Fruit fly (Drosophila melanogaster) whole organism, embryonic: Measurements from ENCODE around the gene Ptp4E.

Experiments
- Blimp-1 ChIP-seq: fragments of 200-800 bp; sonication (Bioruptor generic); optimal IDR thresholded peaks from 3 replicates; lab custom pipeline; 2018; ENCODE audit warnings: missing biosample characterization, missing genetic modification characterization, mild to moderate bottlenecking, moderate library complexity, missing genetic modification reagents
- CG12104 ChIP-seq: fragments of 200-800 bp; sonication (Bioruptor generic); optimal IDR thresholded peaks from 3 replicates; lab custom pipeline; 2016; ENCODE audit warnings: missing biosample characterization, missing genetic modification characterization
- CG13123 ChIP-seq: fragments of 200-800 bp; sonication (Bioruptor generic); optimal IDR thresholded peaks from 2 replicates; lab custom pipeline; 2016; ENCODE audit warnings: missing biosample characterization, missing genetic modification characterization
- CG13296 ChIP-seq: fragments of 200-800 bp; sonication (Bioruptor generic); optimal IDR thresholded peaks from 3 replicates; lab custom pipeline; 2018; ENCODE audit warnings: missing biosample characterization, mild to moderate bottlenecking, missing genetic modification characterization
- CG13894 ChIP-seq: fragments of 200-800 bp; sonication (Bioruptor generic); optimal IDR thresholded peaks from 3 replicates; lab custom pipeline; 2018; ENCODE audit warnings: missing biosample characterization, mild to moderate bottlenecking, missing genetic modification characterization, moderate library complexity
- CG15601 ChIP-seq: fragments of 200-800 bp; sonication (Bioruptor generic); optimal IDR thresholded peaks from 3 replicates; lab custom pipeline; 2019; ENCODE audit warnings: missing biosample characterization, mild to moderate bottlenecking, missing genetic modification characterization, moderate library complexity
- CG1602 ChIP-seq: fragments of 200-800 bp; sonication (Bioruptor generic); optimal IDR thresholded peaks from 3 replicates; lab custom pipeline; 2016; ENCODE audit warnings: missing biosample characterization, missing genetic modification characterization
- CG30403 ChIP-seq: fragments of 200-800 bp; sonication (Bioruptor generic); optimal IDR thresholded peaks from 3 replicates; lab custom pipeline; 2016; ENCODE audit warnings: missing biosample characterization, missing genetic modification characterization
- CG33213 ChIP-seq: fragments of 200-800 bp; sonication (Bioruptor generic); optimal IDR thresholded peaks from 3 replicates; lab custom pipeline; 2016; ENCODE audit warnings: missing biosample characterization, missing genetic modification characterization
- CG3726 ChIP-seq: fragments of 200-800 bp; sonication (Bioruptor generic); IDR thresholded peaks from 3 replicates; pipeline ENCODE4, ENCODE4 v1.3.6; 2022; ENCODE audit warnings: missing biosample characterization, missing genetic modification characterization
- CG4328 ChIP-seq: fragments of 200-800 bp; sonication (Bioruptor generic); optimal IDR thresholded peaks from 3 replicates; lab custom pipeline; 2017; ENCODE audit warnings: missing biosample characterization, missing genetic modification reagents, missing genetic modification characterization
- CG4707 ChIP-seq: fragments of 200-800 bp; sonication (Bioruptor generic); optimal IDR thresholded peaks from 2 replicates; lab custom pipeline; 2018; ENCODE audit warnings: missing biosample characterization, mild to moderate bottlenecking, missing genetic modification characterization, moderate library complexity
- CG7928 ChIP-seq: fragments of 200-800 bp; sonication (Bioruptor generic); optimal IDR thresholded peaks from 2 replicates; lab custom pipeline; 2017; ENCODE audit warnings: missing biosample characterization, mild to moderate bottlenecking, missing genetic modification characterization
- CG9727 ChIP-seq: fragments of 200-800 bp; sonication (Bioruptor generic); optimal IDR thresholded peaks from 3 replicates; lab custom pipeline; 2017; ENCODE audit warnings: missing biosample characterization, mild to moderate bottlenecking, missing genetic modification characterization
- CG9817 ChIP-seq: fragments of 200-800 bp; sonication (Bioruptor generic); optimal IDR thresholded peaks from 2 replicates; lab custom pipeline; 2018; ENCODE audit warnings: missing biosample characterization, mild to moderate bottlenecking, missing genetic modification characterization, moderate library complexity
- Camta ChIP-seq: fragments of 200-800 bp; sonication (Bioruptor generic); optimal IDR thresholded peaks from 2 replicates; lab custom pipeline; 2016; ENCODE audit warnings: missing biosample characterization, missing genetic modification characterization
- Doc3 ChIP-seq: fragments of 200-800 bp; sonication (Bioruptor generic); IDR thresholded peaks from 3 replicates; pipeline ENCODE4 v1.3.6; 2022; ENCODE audit warnings: missing biosample characterization, missing genetic modification characterization; ENCODE audit not compliant: partially characterized antibody
- Gug ChIP-seq: fragments of 200-800 bp; sonication (Bioruptor generic); IDR thresholded peaks from 4 replicates; pipeline ENCODE4 v1.3.6; 2022; ENCODE audit warnings: missing biosample characterization, missing genetic modification characterization
- H2.0 ChIP-seq: fragments of 200-800 bp; sonication (Bioruptor generic); IDR thresholded peaks from 2 replicates; pipeline ENCODE4 v1.3.6; 2022; ENCODE audit warnings: missing biosample characterization, missing genetic modification characterization
- HLHmδ ChIP-seq: fragments of 200-800 bp; sonication (Bioruptor generic); optimal IDR thresholded peaks from 2 replicates; lab custom pipeline; 2018; ENCODE audit warnings: missing biosample characterization, mild to moderate bottlenecking, missing genetic modification characterization, moderate library complexity
- Hand ChIP-seq: fragments of 200-800 bp; sonication (Bioruptor generic); optimal IDR thresholded peaks from 2 replicates; lab custom pipeline; 2017; ENCODE audit warnings: mild to moderate bottlenecking, missing biosample characterization, missing genetic modification reagents, missing genetic modification characterization
- Hey ChIP-seq: fragments of 200-800 bp; sonication (Bioruptor generic); optimal IDR thresholded peaks from 3 replicates; lab custom pipeline; 2018; ENCODE audit warnings: missing biosample characterization, mild to moderate bottlenecking, missing genetic modification characterization
- Lhr ChIP-seq: fragments of 200-800 bp; sonication (Bioruptor generic); optimal IDR thresholded peaks from 3 replicates; lab custom pipeline; 2017; ENCODE audit warnings: mild to moderate bottlenecking, missing biosample characterization, missing genetic modification reagents, missing genetic modification characterization
- NK7.1 ChIP-seq: fragments of 200-800 bp; sonication (Bioruptor generic); optimal IDR thresholded peaks from 3 replicates; lab custom pipeline; 2016; ENCODE audit warnings: missing biosample characterization, missing genetic modification characterization
- Ravus ChIP-seq: fragments of 200-800 bp; sonication (Bioruptor generic); IDR thresholded peaks from 2 replicates; pipeline ENCODE4 v1.3.6; 2022; ENCODE audit warnings: missing biosample characterization, missing genetic modification characterization
- Sox100B ChIP-seq: fragments of 200-800 bp; sonication (Bioruptor generic); optimal IDR thresholded peaks from 3 replicates; lab custom pipeline; 2018; ENCODE audit warnings: missing biosample characterization, mild to moderate bottlenecking, missing genetic modification characterization
- Stat92E ChIP-seq, 3 experiments: fragments of >200 bp in 2 of 3; fragments of 200-800 bp in 1 of 3; sonication (Bioruptor generic) in 1 of 3; optimal IDR thresholded peaks; 2 replicates each; lab custom pipeline; 2017 to 2019; ENCODE audit warnings: missing biosample characterization in 3 of 3, missing genetic modification characterization in 3 of 3, mild to moderate bottlenecking in 1 of 3, moderate library complexity in 1 of 3
- ab ChIP-seq: fragments of 200-800 bp; sonication (Bioruptor generic); optimal IDR thresholded peaks from 2 replicates; lab custom pipeline; 2016; ENCODE audit warnings: missing biosample characterization, missing genetic modification characterization
- abd-A ChIP-seq: fragments of 200-800 bp; sonication (Bioruptor generic); optimal IDR thresholded peaks from 3 replicates; lab custom pipeline; 2019; ENCODE audit warnings: missing biosample characterization, mild to moderate bottlenecking, missing genetic modification characterization, moderate library complexity
- aop ChIP-seq: fragments of 200-800 bp; sonication (Bioruptor generic); IDR thresholded peaks from 2 replicates; pipeline ENCODE4 v1.3.6; 2022; ENCODE audit warnings: missing biosample characterization, missing genetic modification characterization
- bcd ChIP-seq: fragments of 200-800 bp; sonication (Bioruptor generic); optimal IDR thresholded peaks from 2 replicates; lab custom pipeline; 2017; ENCODE audit warnings: missing biosample characterization, mild to moderate bottlenecking, missing genetic modification characterization
- bsh ChIP-seq, 2 experiments: fragments of 200-800 bp; sonication (Bioruptor generic); optimal IDR thresholded peaks; 2 replicates each; lab custom pipeline; 2017 to 2018; ENCODE audit warnings: mild to moderate bottlenecking in 2 of 2, missing biosample characterization in 2 of 2, missing genetic modification characterization in 2 of 2, moderate library complexity in 1 of 2
- cato ChIP-seq: fragments of 200-800 bp; sonication (Bioruptor generic); optimal IDR thresholded peaks from 2 replicates; lab custom pipeline; 2016; ENCODE audit warnings: missing biosample characterization, missing genetic modification characterization, borderline replicate concordance
- cg ChIP-seq: fragments of 200-800 bp; sonication (Bioruptor generic); optimal IDR thresholded peaks from 3 replicates; lab custom pipeline; 2019; ENCODE audit warnings: missing biosample characterization, mild to moderate bottlenecking, missing genetic modification characterization, moderate library complexity
- ci ChIP-seq: fragments of 200-800 bp; sonication (Bioruptor generic); IDR thresholded peaks from 3 replicates; pipeline ENCODE4 v1.3.6; 2022; ENCODE audit warnings: missing biosample characterization, missing genetic modification characterization
- crp ChIP-seq, 2 experiments: fragments of 200-800 bp; sonication (Bioruptor generic); optimal IDR thresholded peaks; 2 replicates in 1 of 2; 3 replicates in 1 of 2; lab custom pipeline; 2017; ENCODE audit warnings: missing biosample characterization in 2 of 2, missing genetic modification characterization in 2 of 2, mild to moderate bottlenecking in 1 of 2, moderate library complexity in 1 of 2
- dmrt11E ChIP-seq: fragments of 200-800 bp; sonication (Bioruptor generic); optimal IDR thresholded peaks from 3 replicates; lab custom pipeline; 2018; ENCODE audit warnings: missing biosample characterization, mild to moderate bottlenecking, missing genetic modification characterization, moderate library complexity
- ems ChIP-seq: fragments of 200-800 bp; sonication (Bioruptor generic); optimal IDR thresholded peaks from 3 replicates; lab custom pipeline; 2016; ENCODE audit warnings: missing biosample characterization, missing genetic modification characterization
- ewg ChIP-seq: fragments of 200-800 bp; sonication (Bioruptor generic); optimal IDR thresholded peaks from 3 replicates; lab custom pipeline; 2017; ENCODE audit warnings: mild to moderate bottlenecking, missing biosample characterization, missing genetic modification reagents, missing genetic modification characterization
- exex ChIP-seq: fragments of 200-800 bp; sonication (Bioruptor generic); optimal IDR thresholded peaks from 4 replicates; lab custom pipeline; 2018; ENCODE audit warnings: missing biosample characterization, mild to moderate bottlenecking, missing genetic modification characterization, moderate library complexity
- fd96Cb ChIP-seq: fragments of 200-800 bp; sonication (Bioruptor generic); optimal IDR thresholded peaks from 2 replicates; lab custom pipeline; 2018; ENCODE audit warnings: missing biosample characterization, mild to moderate bottlenecking, missing genetic modification characterization, moderate library complexity
- gce ChIP-seq: fragments of 200-800 bp; sonication (Bioruptor generic); IDR thresholded peaks from 3 replicates; pipeline ENCODE4 v1.3.6; 2022; ENCODE audit warnings: missing biosample characterization, missing genetic modification characterization
- gcm ChIP-seq: fragments of 200-800 bp; sonication (Bioruptor generic); optimal IDR thresholded peaks from 2 replicates; lab custom pipeline; 2019; ENCODE audit warnings: missing biosample characterization, mild to moderate bottlenecking, missing genetic modification characterization, moderate library complexity
- gro ChIP-seq: fragments of 200-800 bp; sonication (Bioruptor generic); optimal IDR thresholded peaks from 2 replicates; lab custom pipeline; 2016; ENCODE audit warnings: missing biosample characterization, missing genetic modification characterization
- kay ChIP-seq: fragments of 200-800 bp; sonication (Bioruptor generic); optimal IDR thresholded peaks from 2 replicates; lab custom pipeline; 2016; ENCODE audit warnings: missing biosample characterization, missing genetic modification characterization
- klu ChIP-seq: fragments of 200-800 bp; sonication (Bioruptor generic); IDR thresholded peaks from 2 replicates; pipeline ENCODE4 v1.3.6; 2022; ENCODE audit warnings: missing biosample characterization, missing genetic modification characterization
- nerfin-1 ChIP-seq: fragments of 200-800 bp; sonication (Bioruptor generic); optimal IDR thresholded peaks from 3 replicates; lab custom pipeline; 2019; ENCODE audit warnings: missing biosample characterization, mild to moderate bottlenecking, missing genetic modification characterization, moderate library complexity
- nmo ChIP-seq: fragments of 200-800 bp; sonication (Bioruptor generic); optimal IDR thresholded peaks from 2 replicates; lab custom pipeline; 2018; ENCODE audit warnings: missing biosample characterization, mild to moderate bottlenecking, missing genetic modification characterization, moderate library complexity
- pros ChIP-seq: fragments of 200-800 bp; sonication (Bioruptor generic); optimal IDR thresholded peaks from 3 replicates; lab custom pipeline; 2019; ENCODE audit warnings: missing biosample characterization, mild to moderate bottlenecking, missing genetic modification characterization, moderate library complexity
- psq ChIP-seq: fragments of 200-800 bp; sonication (Bioruptor generic); optimal IDR thresholded peaks from 2 replicates; lab custom pipeline; 2017; ENCODE audit warnings: missing biosample characterization, missing genetic modification characterization

The Ptp4E gene

DNA sequence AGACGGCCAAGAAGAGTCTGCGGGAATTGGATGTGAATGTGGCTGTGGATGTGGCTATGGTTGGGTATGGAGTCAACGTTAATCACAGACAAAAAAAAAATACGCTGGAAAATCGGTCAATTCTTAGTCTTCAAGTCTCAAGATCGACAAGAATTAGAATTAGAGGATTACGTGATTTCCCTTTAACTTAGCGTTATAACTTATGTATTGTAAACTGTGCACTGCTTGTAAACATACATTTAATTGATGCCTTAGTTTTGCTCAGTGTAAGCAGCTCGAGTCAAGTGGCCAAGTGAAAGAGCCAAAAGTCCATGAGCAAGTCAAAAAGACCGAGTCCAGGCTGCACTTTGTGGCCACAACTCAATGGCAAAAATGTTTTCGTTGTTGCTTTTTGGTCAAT, 31.0 kb downstream of the Ptp4E start (continued):
- TF ChIP-seq CG15601: no peak
- peak; percentile 48 for TF ChIP-seq dmrt11E (tag; lab: Kevin White, UChicago)
- no peak for TF ChIP-seq kay (GFP tag; lab: Kevin White, UChicago)
- no peak for TF ChIP-seq CG4328 (GFP tag; lab: Kevin White, UChicago)
- TF ChIP-seq bcd (GFP tag; lab: Kevin White, UChicago): no peak
- no peak for TF ChIP-seq CG9817 (tag; lab: Kevin White, UChicago)
- no peak for TF ChIP-seq abd-A (tag; lab: Kevin White, UChicago)
- no peak; the same call in 3 of the 4 replicates for TF ChIP-seq Gug (GFP tag; lab: Robert Waterston, UW)
- TF ChIP-seq Sox100B (GFP tag; lab: Kevin White, UChicago): no peak
- no peak for TF ChIP-seq CG12104 (GFP tag; lab: Kevin White, UChicago)
- TF ChIP-seq ewg (GFP tag; lab: Kevin White, UChicago): no peak
- TF ChIP-seq CG4707 (GFP tag; lab: Kevin White, UChicago): no peak
- TF ChIP-seq pros (GFP tag; lab: Kevin White, UChicago): no peak
- no peak for TF ChIP-seq CG13123
- TF ChIP-seq gce (GFP tag; lab: Robert Waterston, UW): no peak
- no peak for TF ChIP-seq Hey (tag; lab: Kevin White, UChicago)
- peak; percentile 8 for TF ChIP-seq CG30403 (GFP tag; lab: Kevin White, UChicago)
- TF ChIP-seq cato (GFP tag; lab: Kevin White, UChicago): no peak
- peak; percentile 14 for TF ChIP-seq Camta (GFP tag; lab: Kevin White, UChicago)
- TF ChIP-seq cg (GFP tag; lab: Kevin White, UChicago): no peak
- no peak for TF ChIP-seq aop (GFP tag; lab: Robert Waterston, UW)
- no peak for TF ChIP-seq psq
- TF ChIP-seq ci (GFP tag; lab: Robert Waterston, UW): 0 out of 3 replicates have a peak, but pooled peaks have one; percentile 7
- TF ChIP-seq gro (GFP tag; lab: Kevin White, UChicago): no peak
- no peak for TF ChIP-seq Hand
- no peak for TF ChIP-seq CG13894
- no peak for TF ChIP-seq NK7.1 (GFP tag; lab: Kevin White, UChicago)
- peak; percentile 28 for TF ChIP-seq Blimp-1 (GFP tag; lab: Kevin White, UChicago)
- TF ChIP-seq gcm: no peak
- TF ChIP-seq crp (GFP tag; optimal IDR thresholded peaks at IDR 0.05; lab: Kevin White, UChicago): no peak
- no peak for TF ChIP-seq CG3726 (GFP tag; lab: Robert Waterston, UW)
- no peak for TF ChIP-seq H2.0
- TF ChIP-seq CG9727: peak; percentile 9
- no peak for TF ChIP-seq HLHmδ
- no peak for TF ChIP-seq CG7928 (GFP tag; lab: Kevin White, UChicago)
- no peak for TF ChIP-seq CG33213 (GFP tag; lab: Kevin White, UChicago)
- TF ChIP-seq CG13296 (GFP tag; lab: Kevin White, UChicago): no peak
- TF ChIP-seq nmo (GFP tag; lab: Kevin White, UChicago): no peak
- peak; percentile 22 for TF ChIP-seq fd96Cb (tag; lab: Kevin White, UChicago)
- TF ChIP-seq nerfin-1 (tag; lab: Kevin White, UChicago): no peak
- no peak for TF ChIP-seq ab (GFP tag; lab: Kevin White, UChicago)
- no peak for TF ChIP-seq ems (GFP tag; lab: Kevin White, UChicago)
- no peak for TF ChIP-seq exex
- no peak for TF ChIP-seq Stat92E (GFP tag; optimal IDR thresholded peaks at IDR 0.05; lab: Kevin White, UChicago)
- peak; percentile 51 to 61 for TF ChIP-seq bsh (GFP tag; optimal IDR thresholded peaks at IDR 0.05; lab: Kevin White, UChicago)
- TF ChIP-seq CG1602 (GFP tag; lab: Kevin White, UChicago): no peak
- TF ChIP-seq klu (GFP tag; lab: Robert Waterston, UW): no peak
- no peak for TF ChIP-seq Doc3
- TF ChIP-seq Ravus (GFP tag; lab: Robert Waterston, UW): no peak
- no peak for TF ChIP-seq Lhr (GFP tag; lab: Kevin White, UChicago)
